Worm (Caenorhabditis elegans) whole organism, young adult: Measurements from ENCODE around the gene F59B10.5.

Source experiments
- D2030.7 ChIP-seq: fragments of 200-800 bp; sonication (Bioruptor generic); IDR thresholded peaks from 2 replicates; pipeline ENCODE4 v1.3.6; 2022; ENCODE audit warnings: missing genetic modification reagents, missing genetic modification characterization, missing compliant biosample characterization
- bed-1 ChIP-seq: fragments of 200-800 bp; sonication (Bioruptor generic); IDR thresholded peaks from 2 replicates; pipeline ENCODE4 v1.3.6; 2022; ENCODE audit warnings: missing genetic modification reagents, missing genetic modification characterization, missing compliant biosample characterization
- hmg-20 ChIP-seq: fragments of 200-800 bp; sonication (Bioruptor generic); IDR thresholded peaks from 2 replicates; pipeline ENCODE4 v1.3.6; 2022; ENCODE audit warnings: missing genetic modification reagents, missing genetic modification characterization, missing compliant biosample characterization
- lin-40 ChIP-seq: sonication (generic microtip); optimal IDR thresholded peaks from 2 replicates; lab custom pipeline; 2016; ENCODE audit warnings: missing genetic modification characterization, mild to moderate bottlenecking, missing compliant biosample characterization, missing genotype, missing genetic modification reagents
- lin-54 ChIP-seq: fragments of 200-800 bp; sonication (Bioruptor generic); optimal IDR thresholded peaks from 2 replicates; lab custom pipeline; 2018; ENCODE audit warnings: mild to moderate bottlenecking, missing genetic modification characterization, missing compliant biosample characterization
- lir-1 ChIP-seq: fragments of 200-800 bp; sonication (Bioruptor generic); conservative IDR thresholded peaks from 2 replicates; pipeline ENCODE4 v1.3.6; 2022; ENCODE audit warnings: missing genetic modification reagents, missing genetic modification characterization, missing compliant biosample characterization
- mel-28 ChIP-seq: sonication (generic microtip); optimal IDR thresholded peaks from 2 replicates; lab custom pipeline; 2016; ENCODE audit warnings: borderline replicate concordance, mild to moderate bottlenecking, missing genetic modification characterization, missing compliant biosample characterization
- pha-4 ChIP-seq: fragments of 150-350 bp; sonication (generic microtip); optimal IDR thresholded peaks from 2 replicates; lab custom pipeline; 2014; ENCODE audit warnings: missing biosample characterization, missing genetic modification reagents, missing genetic modification characterization
- rpc-1 ChIP-seq, 2 experiments: fragments of 150-350 bp in 1 of 2; sonication (generic microtip) in 1 of 2; optimal IDR thresholded peaks; 2 replicates each; lab custom pipeline; 2014 to 2018; ENCODE audit warnings: missing biosample characterization in 1 of 2, missing genetic modification characterization in 1 of 2, missing genetic modification reagents in 1 of 2, missing genotype in 1 of 2
- tbp1 ChIP-seq: fragments of 200-800 bp; sonication (Bioruptor generic); optimal IDR thresholded peaks from 2 replicates; lab custom pipeline; 2018; ENCODE audit warnings: mild to moderate bottlenecking, missing genetic modification characterization, missing compliant biosample characterization
- unc-130 ChIP-seq: sonication (generic microtip); optimal IDR thresholded peaks from 2 replicates; lab custom pipeline; 2016; ENCODE audit warnings: missing genetic modification reagents, missing genetic modification characterization, missing compliant biosample characterization
- unc-62 ChIP-seq: fragments of 150-350 bp; optimal IDR thresholded peaks from 2 replicates; lab custom pipeline; 2014; ENCODE audit warnings: missing biosample characterization, missing genetic modification reagents, missing genetic modification characterization

- TF ChIP-seq pha-4 (no peak), lin-40 (no peak), bed-1 (GFP tag; lab: Robert Waterston, UW) (0 out of 2 replicates have a peak, but pooled peaks have one; percentile 11), lin-54 (no peak), mel-28 (tag; lab: Kevin White, UChicago) (no peak), rpc-1 (optimal IDR thresholded peaks at IDR 0.05; lab: Kevin White, UChicago) (no peak), rpc-1 (tag; optimal IDR thresholded peaks at IDR 0.05; lab: Kevin White, UChicago) (no peak), unc-62 (no peak), lir-1 (no peak; the same call in 1 of the 2 replicates), tbp1 (no peak), unc-130 (no peak), hmg-20 (GFP tag; lab: Robert Waterston, UW) (no peak), D2030.7 (no peak)
Observed at ce11 chrII:10547311-10547710, 23.8 kb upstream of the F59B10.5 start.
